Worm (Caenorhabditis elegans): Measurements from ENCODE around the gene ZC477.3.

DNA sequence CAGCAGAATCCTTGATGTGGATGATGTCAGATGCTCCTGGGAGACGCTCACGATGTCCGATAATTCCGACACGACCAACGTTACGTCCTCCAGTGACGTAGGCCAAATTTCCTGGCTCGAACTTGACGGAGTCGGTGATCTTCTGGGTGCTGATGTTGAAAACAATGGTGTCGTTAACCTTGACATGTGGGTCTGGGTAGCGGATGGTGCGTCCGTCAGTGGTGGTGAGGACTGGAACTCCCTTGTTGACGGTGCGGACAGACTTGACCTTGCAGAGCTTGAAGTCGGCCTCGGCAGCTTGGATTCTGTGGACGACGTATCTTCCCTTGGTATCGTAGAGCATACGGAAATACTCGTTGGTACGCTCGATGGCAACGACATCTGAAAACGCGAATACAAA, 19.3 kb upstream of the ZC477.3 start:
- TF ChIP-seq unc-39 (tag; optimal IDR thresholded peaks at IDR 0.05) (no peak), R02D3.7 (tag; optimal IDR thresholded peaks at IDR 0.05) (no peak), nhr-11 (tag; optimal IDR thresholded peaks at IDR 0.05) (no peak), egl-27 (tag; optimal IDR thresholded peaks at IDR 0.05) (no peak)

Data from whole organism, L2 larva.